Fruit fly (Drosophila melanogaster) whole organism, embryonic: Measurements from ENCODE around the gene dock.

Source experiments
- Ada2b ChIP-seq: fragments of 200-800 bp; sonication (Bioruptor generic); IDR thresholded peaks from 2 replicates; pipeline ENCODE4 v1.3.6; 2022; ENCODE audit warnings: missing biosample characterization, missing genetic modification characterization
- B-H1 ChIP-seq: fragments of 200-800 bp; sonication (Bioruptor generic); IDR thresholded peaks from 3 replicates; pipeline ENCODE4 v1.3.6; 2022; ENCODE audit warnings: missing biosample characterization, missing genetic modification characterization
- CG10543 ChIP-seq: fragments of 200-800 bp; sonication (Bioruptor generic); optimal IDR thresholded peaks from 3 replicates; lab custom pipeline; 2017; ENCODE audit warnings: missing biosample characterization, mild to moderate bottlenecking, missing genetic modification characterization, moderate library complexity
- CG10979 ChIP-seq: fragments of 200-800 bp; sonication (Bioruptor generic); optimal IDR thresholded peaks from 2 replicates; lab custom pipeline; 2018; ENCODE audit warnings: missing biosample characterization, mild to moderate bottlenecking, missing genetic modification characterization, moderate library complexity
- CG11695 ChIP-seq: fragments of 200-800 bp; sonication (Bioruptor generic); IDR thresholded peaks from 3 replicates; pipeline ENCODE4 v1.3.6; 2022; ENCODE audit warnings: missing biosample characterization, missing genetic modification characterization
- CG12071 ChIP-seq: fragments of 200-800 bp; sonication (Bioruptor generic); optimal IDR thresholded peaks from 3 replicates; lab custom pipeline; 2018; ENCODE audit warnings: missing biosample characterization, mild to moderate bottlenecking, missing genetic modification characterization
- CG12659 ChIP-seq: fragments of 200-800 bp; sonication (Bioruptor generic); optimal IDR thresholded peaks from 3 replicates; lab custom pipeline; 2017; ENCODE audit warnings: mild to moderate bottlenecking, missing biosample characterization, missing genetic modification reagents, missing genetic modification characterization
- CG12744 ChIP-seq: fragments of 200-800 bp; sonication (Bioruptor generic); optimal IDR thresholded peaks from 2 replicates; lab custom pipeline; 2016; ENCODE audit warnings: missing biosample characterization, missing genetic modification characterization
- CG13894 ChIP-seq: fragments of 200-800 bp; sonication (Bioruptor generic); optimal IDR thresholded peaks from 3 replicates; lab custom pipeline; 2018; ENCODE audit warnings: missing biosample characterization, mild to moderate bottlenecking, missing genetic modification characterization, moderate library complexity
- CG14860 ChIP-seq: fragments of 200-800 bp; sonication (Bioruptor generic); IDR thresholded peaks from 3 replicates; pipeline ENCODE4 v1.3.6; 2022; ENCODE audit warnings: missing biosample characterization, missing genetic modification characterization; ENCODE audit not compliant: partially characterized antibody
- CG16815 ChIP-seq: fragments of 200-800 bp; sonication (Bioruptor generic); optimal IDR thresholded peaks from 3 replicates; lab custom pipeline; 2017; ENCODE audit warnings: missing biosample characterization, mild to moderate bottlenecking, missing genetic modification characterization
- CG16863 ChIP-seq: fragments of 200-800 bp; sonication (Bioruptor generic); optimal IDR thresholded peaks from 3 replicates; lab custom pipeline; 2016; ENCODE audit warnings: missing biosample characterization, missing genetic modification characterization
- CG17829 ChIP-seq: fragments of 200-800 bp; optimal IDR thresholded peaks from 2 replicates; lab custom pipeline; 2019; ENCODE audit warnings: missing biosample characterization, mild to moderate bottlenecking, missing genetic modification characterization, moderate library complexity
- CG18011 ChIP-seq: fragments of 200-800 bp; sonication (Bioruptor generic); optimal IDR thresholded peaks from 2 replicates; lab custom pipeline; 2017; ENCODE audit warnings: missing biosample characterization, missing genetic modification characterization, mild to moderate bottlenecking, moderate library complexity, missing genotype
- CG2875 ChIP-seq: fragments of 200-800 bp; sonication (Bioruptor generic); optimal IDR thresholded peaks from 2 replicates; lab custom pipeline; 2017; ENCODE audit warnings: missing biosample characterization, mild to moderate bottlenecking, missing genetic modification characterization, missing genetic modification reagents
- CG30431 ChIP-seq: fragments of 200-800 bp; sonication (Bioruptor generic); optimal IDR thresholded peaks from 2 replicates; lab custom pipeline; 2017; ENCODE audit warnings: missing biosample characterization, missing genetic modification characterization
- CG31441 ChIP-seq: fragments of 200-800 bp; sonication (Bioruptor generic); IDR thresholded peaks from 2 replicates; pipeline ENCODE4 v1.3.6; 2022; ENCODE audit warnings: missing biosample characterization, missing genetic modification characterization
- CG3847 ChIP-seq: fragments of 200-800 bp; sonication (Bioruptor generic); IDR thresholded peaks from 2 replicates; pipeline ENCODE4 v1.3.6; 2022; ENCODE audit warnings: missing biosample characterization, missing genetic modification characterization
- CG4282 ChIP-seq: fragments of 200-800 bp; sonication (Bioruptor generic); optimal IDR thresholded peaks from 2 replicates; lab custom pipeline; 2016; ENCODE audit warnings: missing biosample characterization, missing genetic modification characterization
- CG7357 ChIP-seq: fragments of 200-800 bp; sonication (Bioruptor generic); IDR thresholded peaks from 3 replicates; pipeline ENCODE4 v1.3.6; 2022; ENCODE audit warnings: missing biosample characterization, missing genetic modification characterization
- CG7786 ChIP-seq: fragments of 200-800 bp; sonication (Bioruptor generic); optimal IDR thresholded peaks from 2 replicates; lab custom pipeline; 2016; ENCODE audit warnings: missing biosample characterization, missing genetic modification characterization
- CG7963 ChIP-seq: fragments of 200-800 bp; sonication (Bioruptor generic); IDR thresholded peaks from 3 replicates; pipeline ENCODE4 v1.3.6; 2022; ENCODE audit warnings: missing biosample characterization, missing genetic modification characterization; ENCODE audit not compliant: partially characterized antibody
- CG8290 ChIP-seq, 3 experiments: fragments of 200-800 bp; sonication (Bioruptor generic); optimal IDR thresholded peaks; 2 replicates each; lab custom pipeline; 2016 to 2019; ENCODE audit warnings: missing biosample characterization in 3 of 3, missing genetic modification characterization in 3 of 3, mild to moderate bottlenecking in 2 of 3, moderate library complexity in 1 of 3
- CkIIα-i1 ChIP-seq: fragments of 200-800 bp; sonication (Bioruptor generic); IDR thresholded peaks from 2 replicates; pipeline ENCODE4 v1.3.6; 2022; ENCODE audit warnings: missing biosample characterization, missing genetic modification characterization
- CoRest ChIP-seq: fragments of 200-800 bp; sonication (Bioruptor generic); optimal IDR thresholded peaks from 3 replicates; lab custom pipeline; 2018; ENCODE audit warnings: missing biosample characterization, mild to moderate bottlenecking, missing genetic modification characterization, moderate library complexity
- Dll ChIP-seq: fragments of 200-800 bp; sonication (Bioruptor generic); IDR thresholded peaks from 4 replicates; pipeline ENCODE4 v1.3.6; 2022; ENCODE audit warnings: missing biosample characterization, missing genetic modification characterization; ENCODE audit not compliant: partially characterized antibody
- H2.0 ChIP-seq: fragments of 200-800 bp; sonication (Bioruptor generic); IDR thresholded peaks from 2 replicates; pipeline ENCODE4 v1.3.6; 2022; ENCODE audit warnings: missing biosample characterization, missing genetic modification characterization
- HLH3B ChIP-seq: fragments of 200-800 bp; sonication (Bioruptor generic); IDR thresholded peaks from 2 replicates; pipeline ENCODE4 v1.3.6; 2022; ENCODE audit warnings: missing biosample characterization, missing genetic modification characterization
- Hmx ChIP-seq: fragments of 200-800 bp; sonication (Bioruptor generic); optimal IDR thresholded peaks from 2 replicates; lab custom pipeline; 2016; ENCODE audit warnings: missing biosample characterization, missing genetic modification characterization
- Mad ChIP-seq: fragments of 200-800 bp; sonication (Bioruptor generic); optimal IDR thresholded peaks from 2 replicates; lab custom pipeline; 2016; ENCODE audit warnings: missing biosample characterization, missing genetic modification characterization
- Poxn ChIP-seq: fragments of 200-800 bp; sonication (Bioruptor generic); IDR thresholded peaks from 2 replicates; pipeline ENCODE4 v1.3.6; 2022; ENCODE audit warnings: missing biosample characterization, missing genetic modification characterization
- ab ChIP-seq: fragments of 200-800 bp; sonication (Bioruptor generic); optimal IDR thresholded peaks from 2 replicates; lab custom pipeline; 2016; ENCODE audit warnings: missing biosample characterization, missing genetic modification characterization
- abd-A ChIP-seq: fragments of 200-800 bp; sonication (Bioruptor generic); optimal IDR thresholded peaks from 3 replicates; lab custom pipeline; 2019; ENCODE audit warnings: missing biosample characterization, mild to moderate bottlenecking, missing genetic modification characterization, moderate library complexity
- ase ChIP-seq: fragments of 200-800 bp; sonication (Bioruptor generic); IDR thresholded peaks from 3 replicates; pipeline ENCODE4 v1.3.6; 2022; ENCODE audit warnings: missing biosample characterization, missing genetic modification characterization
- bsh ChIP-seq, 2 experiments: fragments of 200-800 bp; sonication (Bioruptor generic); optimal IDR thresholded peaks; 2 replicates each; lab custom pipeline; 2017 to 2018; ENCODE audit warnings: mild to moderate bottlenecking in 2 of 2, missing biosample characterization in 2 of 2, missing genetic modification characterization in 2 of 2, moderate library complexity in 1 of 2
- cato ChIP-seq: fragments of 200-800 bp; sonication (Bioruptor generic); optimal IDR thresholded peaks from 2 replicates; lab custom pipeline; 2016; ENCODE audit warnings: missing biosample characterization, missing genetic modification characterization, borderline replicate concordance
- en ChIP-seq: fragments of 200-800 bp; sonication (Bioruptor generic); optimal IDR thresholded peaks from 2 replicates; lab custom pipeline; 2016; ENCODE audit warnings: missing biosample characterization, missing genetic modification characterization
- esg ChIP-seq: fragments of 200-800 bp; sonication (Bioruptor generic); conservative IDR thresholded peaks from 2 replicates; pipeline ENCODE4 v1.3.6; 2022; ENCODE audit warnings: missing biosample characterization, missing genetic modification characterization
- fru ChIP-seq: fragments of >200 bp; optimal IDR thresholded peaks from 2 replicates; lab custom pipeline; 2017
- ham ChIP-seq: fragments of 200-800 bp; sonication (Bioruptor generic); IDR thresholded peaks from 2 replicates; pipeline ENCODE4 v1.3.6; 2022; ENCODE audit warnings: missing biosample characterization, missing genetic modification characterization
- ind ChIP-seq: fragments of 200-800 bp; sonication (Bioruptor generic); optimal IDR thresholded peaks from 3 replicates; lab custom pipeline; 2016; ENCODE audit warnings: missing biosample characterization, missing genetic modification characterization
- ken ChIP-seq: fragments of 200-800 bp; sonication (Bioruptor generic); IDR thresholded peaks from 3 replicates; pipeline ENCODE4 v1.3.6; 2022; ENCODE audit warnings: missing biosample characterization, missing genetic modification characterization
- phol ChIP-seq: fragments of 200-800 bp; sonication (Bioruptor generic); optimal IDR thresholded peaks from 3 replicates; lab custom pipeline; 2018; ENCODE audit warnings: missing biosample characterization, mild to moderate bottlenecking, missing genetic modification characterization, moderate library complexity
- sima ChIP-seq: fragments of 200-800 bp; sonication (Bioruptor generic); optimal IDR thresholded peaks from 2 replicates; lab custom pipeline; 2016; ENCODE audit warnings: missing biosample characterization, missing genetic modification characterization
- slou ChIP-seq: fragments of 200-800 bp; sonication (Bioruptor generic); optimal IDR thresholded peaks from 3 replicates; lab custom pipeline; 2016; ENCODE audit warnings: missing biosample characterization, missing genetic modification characterization
- stwl ChIP-seq: fragments of 200-800 bp; sonication (Bioruptor generic); optimal IDR thresholded peaks from 3 replicates; lab custom pipeline; 2018; ENCODE audit warnings: missing biosample characterization, mild to moderate bottlenecking, missing genetic modification characterization, moderate library complexity
- tap ChIP-seq: fragments of 200-800 bp; optimal IDR thresholded peaks from 3 replicates; lab custom pipeline; 2019; ENCODE audit warnings: missing biosample characterization, mild to moderate bottlenecking, missing genetic modification characterization, moderate library complexity
- tna ChIP-seq: fragments of 200-800 bp; sonication (Bioruptor generic); IDR thresholded peaks from 2 replicates; pipeline ENCODE4 v1.3.6; 2022; ENCODE audit warnings: missing biosample characterization, missing genetic modification characterization; ENCODE audit not compliant: partially characterized antibody
- ttk ChIP-seq: fragments of 200-800 bp; sonication (Bioruptor generic); IDR thresholded peaks from 2 replicates; pipeline ENCODE4 v2.1.2; 2022; ENCODE audit warnings: missing biosample characterization, missing genetic modification characterization
- z ChIP-seq: fragments of 200-800 bp; sonication (Bioruptor generic); IDR thresholded peaks from 3 replicates; pipeline ENCODE4 v1.3.6; 2022; ENCODE audit warnings: missing biosample characterization, missing genetic modification characterization
- zf30C ChIP-seq: fragments of 200-800 bp; sonication (Bioruptor generic); optimal IDR thresholded peaks from 3 replicates; lab custom pipeline; 2018; ENCODE audit warnings: missing biosample characterization, mild to moderate bottlenecking, missing genetic modification characterization

The dock gene

dm6 chr2L:865851-866250, 40.1 kb downstream of the dock start (continued):
- TF ChIP-seq ttk (peak; percentile 97), H2.0 (GFP tag; lab: Robert Waterston, UW) (peak; percentile 97), Hmx (GFP tag; lab: Kevin White, UChicago) (peak; percentile 92), CG10543 (GFP tag; lab: Kevin White, UChicago) (peak; percentile 85), phol (tag; lab: Kevin White, UChicago) (peak; percentile 95), slou (GFP tag; lab: Kevin White, UChicago) (peak; percentile 83), CG7963 (no peak), abd-A (peak; percentile 48), zf30C (GFP tag; lab: Kevin White, UChicago) (peak; percentile 83), esg (peak; percentile 95), ind (GFP tag; lab: Kevin White, UChicago) (peak; percentile 97), B-H1 (peak; percentile 95), CG11695 (GFP tag; lab: Robert Waterston, UW) (peak; percentile 94), CG8290 (GFP tag; optimal IDR thresholded peaks at IDR 0.05; lab: Kevin White, UChicago) (peak; percentile 93), CG8290 (tag; optimal IDR thresholded peaks at IDR 0.05; lab: Kevin White, UChicago) (peak; percentile 70 to 98), ase (peak; percentile 96), CG12659 (GFP tag; lab: Kevin White, UChicago) (peak; percentile 96), tap (tag; lab: Kevin White, UChicago) (peak; percentile 97), CG16815 (GFP tag; lab: Kevin White, UChicago) (peak; percentile 93), stwl (tag; lab: Kevin White, UChicago) (peak; percentile 43), en (peak; percentile 91), CG3847 (peak; percentile 95), Mad (peak; percentile 96), CoRest (tag; lab: Kevin White, UChicago) (peak; percentile 96), Dll (GFP tag; lab: Robert Waterston, UW) (no peak), ham (GFP tag; lab: Robert Waterston, UW) (peak; percentile 78), CG4282 (GFP tag; lab: Kevin White, UChicago) (peak; percentile 81), Poxn (peak; percentile 79), Ada2b (peak; percentile 97), CG12744 (peak; percentile 93), z (peak; percentile 71; the same call in 2 of the 3 replicates), tna (GFP tag; lab: Robert Waterston, UW) (no peak), CG7786 (GFP tag; lab: Kevin White, UChicago) (peak; percentile 94), ken (GFP tag; lab: Robert Waterston, UW) (peak; percentile 97), CG12071 (GFP tag; lab: Kevin White, UChicago) (peak; percentile 96), fru (lab: Kevin White, UChicago) (no peak), CG2875 (peak; percentile 93), sima (GFP tag; lab: Kevin White, UChicago) (peak; percentile 88), CG16863 (GFP tag; lab: Kevin White, UChicago) (peak; percentile 96), bsh (GFP tag; optimal IDR thresholded peaks at IDR 0.05; lab: Kevin White, UChicago) (peak; percentile 89 to 96), CkIIα-i1 (peak; percentile 65), CG18011 (GFP tag; lab: Kevin White, UChicago) (peak; percentile 71), CG14860 (no peak), CG30431 (GFP tag; lab: Kevin White, UChicago) (peak; percentile 94), cato (GFP tag; lab: Kevin White, UChicago) (peak; percentile 91), CG17829 (tag; lab: Kevin White, UChicago) (peak; percentile 97), CG13894 (tag; lab: Kevin White, UChicago) (peak; percentile 88), CG31441 (GFP tag; lab: Robert Waterston, UW) (peak; percentile 97), CG7357 (GFP tag; lab: Robert Waterston, UW) (peak; percentile 88), HLH3B (peak; percentile 95), CG10979 (tag; lab: Kevin White, UChicago) (peak; percentile 95), ab (GFP tag; lab: Kevin White, UChicago) (peak; percentile 90)
